Worm (Caenorhabditis elegans): ENCODE data around the gene hsp-1.
A peak's percentile ranks its signal among the peaks of the same experiment; 100 is the strongest.

hsp-1 gene

ce11 chrIV:17258824-17259223 lies 19.9 kb upstream of the hsp-1 start:
- no peak for TF ChIP-seq T23F11.4 (GFP tag; optimal IDR thresholded peaks at IDR 0.05)
- TF ChIP-seq pqm-1 (tag; optimal IDR thresholded peaks at IDR 0.05), result no peak
- no peak for TF ChIP-seq unc-3 (GFP tag; conservative IDR thresholded peaks at IDR 0.05)
- no peak for TF ChIP-seq unc-3 (tag; optimal IDR thresholded peaks at IDR 0.05)
- TF ChIP-seq ceh-18 (tag; optimal IDR thresholded peaks at IDR 0.05), result no peak
- TF ChIP-seq pha-4 (tag; optimal IDR thresholded peaks at IDR 0.05), result no peak
- TF ChIP-seq ceh-24 (tag; optimal IDR thresholded peaks at IDR 0.05), result no peak
- no peak for TF ChIP-seq nfya-1 (tag; optimal IDR thresholded peaks at IDR 0.05)
- TF ChIP-seq Y22D7AL.16 (tag; optimal IDR thresholded peaks at IDR 0.05), result no peak
- TF ChIP-seq ahr-1 (tag; optimal IDR thresholded peaks at IDR 0.05), result no peak
- no peak for TF ChIP-seq tbx-7 (tag; optimal IDR thresholded peaks at IDR 0.05)
- no peak for TF ChIP-seq ceh-30 (tag; optimal IDR thresholded peaks at IDR 0.05)

ce11 chrIV:17259310-17259709 lies 19.4 kb upstream of the hsp-1 start, which contains the start of gene phyh-1:
TSS of gene phyh-1 (minus strand) at chrIV:17259410.
- TF ChIP-seq hlh-30 (tag; optimal IDR thresholded peaks at IDR 0.05; ENCODE audit: insufficient read depth) (no peak), hlh-15 (tag; optimal IDR thresholded peaks at IDR 0.05) (no peak), eyg-1 (tag; optimal IDR thresholded peaks at IDR 0.05) (no peak), ceh-30 (tag; optimal IDR thresholded peaks at IDR 0.05) (no peak), ceh-14 (tag; optimal IDR thresholded peaks at IDR 0.05) (no peak), nhr-232 (tag; optimal IDR thresholded peaks at IDR 0.05) (no peak), pqm-1 (tag; optimal IDR thresholded peaks at IDR 0.05) (no peak), hlh-13 (GFP tag; optimal IDR thresholded peaks at IDR 0.05) (no peak), npax-4 (tag; optimal IDR thresholded peaks at IDR 0.05) (no peak), Y22D7AL.16 (tag; optimal IDR thresholded peaks at IDR 0.05) (no peak), K02D7.2 (tag; optimal IDR thresholded peaks at IDR 0.05) (no peak)

DNA sequence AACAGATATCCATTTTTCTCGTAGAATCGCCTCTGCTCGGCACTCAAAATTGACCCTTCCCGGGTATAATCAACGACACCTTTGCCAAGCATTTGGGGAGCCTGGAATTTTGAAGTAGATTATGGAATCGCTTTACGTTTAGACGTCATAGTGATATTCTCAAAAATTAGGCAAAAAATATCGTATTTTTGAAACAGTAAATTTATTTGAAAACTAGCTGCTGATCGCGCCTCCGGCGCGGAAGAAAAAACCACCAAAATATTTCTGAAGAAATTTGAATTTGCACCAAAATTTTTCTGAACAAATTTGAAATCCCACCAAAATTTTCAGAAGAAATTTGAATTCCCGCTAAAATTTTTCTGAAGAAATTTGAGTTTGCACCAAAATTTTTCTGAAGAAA lies 16.4 kb upstream of the hsp-1 start, which contains the start of gene ZK550.6:
Gene ZK550.6, minus strand, starts transcription at position 101 of the 400 bp plus-strand sequence.
- TF ChIP-seq ceh-24 (tag; optimal IDR thresholded peaks at IDR 0.05) (no peak), sox-2 (GFP tag; IDR thresholded peaks at IDR 0.05) (no peak), pros-1 (tag; optimal IDR thresholded peaks at IDR 0.05) (no peak), gmeb-2 (tag; optimal IDR thresholded peaks at IDR 0.05) (no peak), hlh-13 (GFP tag; optimal IDR thresholded peaks at IDR 0.05) (no peak)

DNA sequence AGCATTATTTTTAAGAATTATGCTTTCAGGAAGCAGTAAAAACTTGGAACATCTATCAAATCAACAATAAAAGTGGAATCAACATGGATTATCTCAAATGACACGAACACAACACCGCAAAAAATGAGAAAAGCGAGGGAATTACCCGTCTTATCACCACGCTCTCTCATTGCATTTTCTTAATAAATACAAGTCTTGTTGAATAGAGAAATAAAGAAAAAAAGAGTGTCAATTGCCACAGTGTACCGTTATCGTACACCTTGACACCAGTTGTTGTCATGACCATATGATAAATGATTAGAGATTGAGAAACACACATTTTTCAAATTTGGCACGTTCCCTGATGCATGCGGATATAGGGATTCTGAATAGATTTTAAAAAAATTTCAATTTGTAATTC lies 15.0 kb upstream of the hsp-1 start:
- TF ChIP-seq elt-2 (tag; optimal IDR thresholded peaks at IDR 0.05) (peak; percentile 83), ceh-14 (tag; optimal IDR thresholded peaks at IDR 0.05) (no peak)

DNA sequence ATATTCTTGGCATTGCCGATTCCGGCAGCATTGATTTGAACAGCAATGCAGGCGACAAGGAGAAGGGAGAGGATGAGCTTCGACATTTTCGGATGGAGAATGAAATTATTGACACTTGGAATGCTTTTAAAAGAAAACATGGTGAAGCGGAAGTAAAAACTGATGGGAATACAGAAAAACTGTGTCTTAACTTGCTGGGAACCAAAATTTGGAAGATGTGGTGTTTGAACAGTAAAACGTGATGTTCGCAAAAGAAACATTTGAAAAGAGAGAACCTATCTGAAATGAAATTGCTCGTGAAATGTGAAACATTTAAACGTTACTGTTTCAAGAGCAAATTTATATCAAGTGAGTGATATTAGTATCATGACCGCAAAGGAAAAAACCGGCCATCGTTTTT lies 14.0 kb upstream of the hsp-1 start, which contains the start of gene F26D10.13:
Gene F26D10.13, minus strand, starts transcription at position 101 of the 400 bp plus-strand sequence.
- no peak for TF ChIP-seq ceh-34 (tag; optimal IDR thresholded peaks at IDR 0.05)
- no peak for TF ChIP-seq ceh-22 (tag; optimal IDR thresholded peaks at IDR 0.05)

- TF ChIP-seq nhr-232 (tag; optimal IDR thresholded peaks at IDR 0.05) (no peak), ahr-1 (tag; optimal IDR thresholded peaks at IDR 0.05) (no peak), madf-2 (tag; optimal IDR thresholded peaks at IDR 0.05) (no peak), unc-86 (tag; optimal IDR thresholded peaks at IDR 0.05) (no peak), pha-4 (tag; optimal IDR thresholded peaks at IDR 0.05) (no peak), ztf-16 (tag; optimal IDR thresholded peaks at IDR 0.05) (no peak), ceh-19 (GFP tag; optimal IDR thresholded peaks at IDR 0.05) (no peak), ceh-18 (tag; optimal IDR thresholded peaks at IDR 0.05) (no peak), pros-1 (tag; optimal IDR thresholded peaks at IDR 0.05) (no peak), ceh-30 (tag; optimal IDR thresholded peaks at IDR 0.05) (no peak), lin-11 (tag; optimal IDR thresholded peaks at IDR 0.05) (no peak), zip-5 (tag; optimal IDR thresholded peaks at IDR 0.05) (no peak), ttx-3 (tag; optimal IDR thresholded peaks at IDR 0.05) (no peak), Y22D7AL.16 (tag; optimal IDR thresholded peaks at IDR 0.05) (no peak), fkh-10 (GFP tag; optimal IDR thresholded peaks at IDR 0.05) (no peak), dmd-4 (tag; optimal IDR thresholded peaks at IDR 0.05; ENCODE audit: borderline replicate concordance) (no peak), fax-1 (tag; optimal IDR thresholded peaks at IDR 0.05) (no peak), hlh-15 (tag; optimal IDR thresholded peaks at IDR 0.05) (no peak), gmeb-2 (tag; optimal IDR thresholded peaks at IDR 0.05) (no peak)
Observed at ce11 chrIV:17265279-17265678, 13.5 kb upstream of the hsp-1 start, which contains the start of gene str-187. TSS of gene str-187 (plus strand) at chrIV:17265579.
